Fruit fly (Drosophila melanogaster): Measurements from ENCODE around the gene if.

Gene if

DNA sequence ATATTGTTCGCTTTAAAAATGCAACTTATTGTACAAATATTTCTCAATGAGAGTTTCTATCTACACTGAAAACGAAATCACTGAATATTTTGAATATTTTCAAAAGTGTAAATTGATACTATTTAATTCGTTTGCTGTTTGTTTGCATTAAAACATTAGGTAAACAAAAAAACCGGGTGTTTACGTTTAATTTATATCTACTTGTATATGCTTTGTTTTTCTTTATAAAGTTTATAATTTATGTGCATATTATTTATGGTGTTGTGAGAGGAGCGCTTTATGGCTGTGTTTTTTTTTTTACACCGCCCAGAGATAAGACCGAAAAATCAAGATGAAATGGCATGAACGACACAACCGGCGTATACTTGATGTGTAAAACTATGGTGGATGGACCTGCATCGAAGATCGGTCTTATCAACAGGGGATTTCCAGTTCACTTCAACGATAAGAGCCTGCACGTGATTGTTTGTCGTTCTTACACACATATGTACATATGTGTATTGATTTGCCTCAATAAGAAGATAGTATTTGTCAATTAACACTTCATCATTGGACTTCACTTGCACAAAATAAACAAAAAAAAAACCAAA lies 46.3 kb upstream of the if start:
- TF ChIP-seq Atf6 (GFP tag; IDR thresholded peaks at IDR 0.05) (peak; percentile 25; the same call in 1 of the 2 replicates), Sox102F (GFP tag; optimal IDR thresholded peaks at IDR 0.05) (peak; percentile 55), CG18011 (GFP tag; optimal IDR thresholded peaks at IDR 0.05) (no peak), dmrt99B (tag; optimal IDR thresholded peaks at IDR 0.05) (peak; percentile 27), hth (optimal IDR thresholded peaks at IDR 0.05) (no peak), sens (GFP tag) (peak; percentile 42), hkb (optimal IDR thresholded peaks at IDR 0.05) (no peak), hkb (GFP tag; IDR thresholded peaks at IDR 0.05) (peak; percentile 28; the same call in 1 of the 2 replicates), Neu2 (GFP tag; optimal IDR thresholded peaks at IDR 0.05; ENCODE audit: borderline replicate concordance) (no peak), chinmo (GFP tag; IDR thresholded peaks at IDR 0.05; ENCODE audit: partially characterized antibody) (0 out of 4 replicates have a peak, but pooled peaks have one; percentile 20), CG15514 (GFP tag; optimal IDR thresholded peaks at IDR 0.05) (peak; percentile 4), unpg (GFP tag; optimal IDR thresholded peaks at IDR 0.05) (peak; percentile 34), CG11504 (tag; optimal IDR thresholded peaks at IDR 0.05) (peak; percentile 35), bsh (GFP tag; optimal IDR thresholded peaks at IDR 0.05) (peak in 1 of 2 experiments; percentile 12), lov (optimal IDR thresholded peaks at IDR 0.05) (no peak), lov (GFP tag; IDR thresholded peaks at IDR 0.05) (no peak), CG12391 (tag; optimal IDR thresholded peaks at IDR 0.05) (peak; percentile 4), Hr51 (GFP tag; optimal IDR thresholded peaks at IDR 0.05) (peak in 1 of 2 experiments; percentile 46), cwo (GFP tag; optimal IDR thresholded peaks at IDR 0.05) (peak; percentile 59), Blimp-1 (GFP tag; optimal IDR thresholded peaks at IDR 0.05) (peak; percentile 6), crol (GFP tag; IDR thresholded peaks at IDR 0.05) (no peak), salm (tag; optimal IDR thresholded peaks at IDR 0.05) (no peak), vvl (GFP tag; IDR thresholded peaks at IDR 0.05) (peak; percentile 53), sd (tag; optimal IDR thresholded peaks at IDR 0.05) (peak; percentile 5), CG15269 (tag; optimal IDR thresholded peaks at IDR 0.05) (peak; percentile 41), CG2120 (GFP tag; optimal IDR thresholded peaks at IDR 0.05) (peak; percentile 35), CG11560 (tag; IDR thresholded peaks at IDR 0.05) (no peak), Abd-B (GFP tag; optimal IDR thresholded peaks at IDR 0.05) (peak; percentile 20), CG2116 (GFP tag; optimal IDR thresholded peaks at IDR 0.05) (no peak), CG7556 (GFP tag; optimal IDR thresholded peaks at IDR 0.05) (peak; percentile 4), CG7839 (tag; optimal IDR thresholded peaks at IDR 0.05) (peak; percentile 18), grau (tag; optimal IDR thresholded peaks at IDR 0.05) (peak; percentile 13), CG31441 (GFP tag; IDR thresholded peaks at IDR 0.05) (0 out of 2 replicates have a peak, but pooled peaks have one; percentile 27), lab (GFP tag; optimal IDR thresholded peaks at IDR 0.05) (peak; percentile 23), fu2 (GFP tag; optimal IDR thresholded peaks at IDR 0.05) (no peak), H15 (GFP tag; IDR thresholded peaks at IDR 0.05) (no peak), gro (GFP tag; optimal IDR thresholded peaks at IDR 0.05) (no peak), crp (GFP tag; optimal IDR thresholded peaks at IDR 0.05) (no peak), Xrp1 (GFP tag; IDR thresholded peaks at IDR 0.05) (peak; percentile 17; the same call in 1 of the 2 replicates), Drgx (GFP tag; IDR thresholded peaks at IDR 0.05) (peak; percentile 13; the same call in 1 of the 2 replicates), Fer1 (GFP tag; optimal IDR thresholded peaks at IDR 0.05) (peak; percentile 19), twi (tag; optimal IDR thresholded peaks at IDR 0.05) (no peak), gem (tag; optimal IDR thresholded peaks at IDR 0.05) (peak; percentile 39), CG2678 (tag; optimal IDR thresholded peaks at IDR 0.05) (peak; percentile 44), Ets65A (GFP tag) (peak; percentile 31), CoRest (tag; optimal IDR thresholded peaks at IDR 0.05) (peak; percentile 2), PHDP (tag; optimal IDR thresholded peaks at IDR 0.05) (peak; percentile 33), CG34376 (GFP tag; optimal IDR thresholded peaks at IDR 0.05) (peak; percentile 44), CG4730 (GFP tag; IDR thresholded peaks at IDR 0.05) (0 out of 2 replicates have a peak, but pooled peaks have one; percentile 13)
